Fruit fly (Drosophila melanogaster): ENCODE data around the gene PolA1.

The PolA1 gene

dm6 chr3R:21654755-21655154 lies 16.8 kb downstream of the PolA1 start:
- TF ChIP-seq CG8478 (optimal IDR thresholded peaks at IDR 0.05), result no peak
- TF ChIP-seq pan (optimal IDR thresholded peaks at IDR 0.05), result no peak
- TF ChIP-seq psq (optimal IDR thresholded peaks at IDR 0.05), result no peak
- TF ChIP-seq usp (GFP tag; optimal IDR thresholded peaks at IDR 0.05), result no peak
- TF ChIP-seq Dll (optimal IDR thresholded peaks at IDR 0.05), result no peak
- TF ChIP-seq EcR (GFP tag; optimal IDR thresholded peaks at IDR 0.05), result no peak

- TF ChIP-seq psq (optimal IDR thresholded peaks at IDR 0.05), result no peak
- no peak for TF ChIP-seq pan (optimal IDR thresholded peaks at IDR 0.05)
- TF ChIP-seq Dll (optimal IDR thresholded peaks at IDR 0.05), result no peak
- TF ChIP-seq EcR (GFP tag; optimal IDR thresholded peaks at IDR 0.05), result no peak
- TF ChIP-seq usp (GFP tag; optimal IDR thresholded peaks at IDR 0.05), result no peak
- no peak for TF ChIP-seq CG8478 (optimal IDR thresholded peaks at IDR 0.05)
Measured at dm6 chr3R:21653434-21653833, 18.1 kb downstream of the PolA1 start.

dm6 chr3R:21652891-21653394 lies 18.6 kb downstream of the PolA1 start:
- no peak for TF ChIP-seq usp (GFP tag; optimal IDR thresholded peaks at IDR 0.05)
- TF ChIP-seq Dll (optimal IDR thresholded peaks at IDR 0.05), result no peak
- TF ChIP-seq pan (optimal IDR thresholded peaks at IDR 0.05), result no peak
- TF ChIP-seq psq (optimal IDR thresholded peaks at IDR 0.05), result no peak
- TF ChIP-seq CG8478 (optimal IDR thresholded peaks at IDR 0.05), result no peak
- no peak for TF ChIP-seq EcR (GFP tag; optimal IDR thresholded peaks at IDR 0.05)

dm6 chr3R:21651048-21651887 lies 20.3 kb downstream of the PolA1 start:
- TF ChIP-seq usp (GFP tag; optimal IDR thresholded peaks at IDR 0.05), result no peak
- peak; percentile 85 for TF ChIP-seq pan (optimal IDR thresholded peaks at IDR 0.05)
- TF ChIP-seq Dll (optimal IDR thresholded peaks at IDR 0.05), result no peak
- TF ChIP-seq EcR (GFP tag; optimal IDR thresholded peaks at IDR 0.05), result no peak
- TF ChIP-seq psq (optimal IDR thresholded peaks at IDR 0.05), result no peak
- peak; percentile 14 for TF ChIP-seq CG8478 (optimal IDR thresholded peaks at IDR 0.05)

DNA sequence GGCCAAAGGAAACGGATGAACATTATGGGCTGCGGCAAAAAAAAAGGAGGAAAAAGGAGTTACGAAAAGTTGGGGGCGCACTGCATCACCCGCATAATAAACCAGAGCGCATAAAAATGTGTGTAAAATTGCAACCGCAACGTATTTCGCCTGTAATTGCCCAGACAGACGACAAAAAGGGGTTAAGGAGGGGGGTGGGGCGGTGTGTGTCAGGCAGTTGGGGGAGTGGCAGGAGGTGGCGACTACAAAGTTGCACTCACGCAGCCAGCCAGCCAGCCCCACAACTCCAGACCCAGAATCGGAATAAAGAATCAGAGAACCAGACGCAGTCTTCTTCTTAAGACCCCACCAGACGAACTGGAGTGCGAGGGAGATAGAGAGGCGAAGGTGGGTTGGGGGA lies 21.0 kb downstream of the PolA1 start:
- no peak for TF ChIP-seq Dll (optimal IDR thresholded peaks at IDR 0.05)
- TF ChIP-seq CG8478 (optimal IDR thresholded peaks at IDR 0.05), result no peak
- no peak for TF ChIP-seq psq (optimal IDR thresholded peaks at IDR 0.05)
- TF ChIP-seq pan (optimal IDR thresholded peaks at IDR 0.05), result no peak
- no peak for TF ChIP-seq usp (GFP tag; optimal IDR thresholded peaks at IDR 0.05)
- TF ChIP-seq EcR (GFP tag; optimal IDR thresholded peaks at IDR 0.05), result no peak

- TF ChIP-seq usp (GFP tag; optimal IDR thresholded peaks at IDR 0.05), result no peak
Measured at dm6 chr3R:21649823-21650499, 21.6 kb downstream of the PolA1 start.

dm6 chr3R:21649053-21649821 lies 22.3 kb downstream of the PolA1 start:
- TF ChIP-seq Dll (optimal IDR thresholded peaks at IDR 0.05), result no peak
- peak; percentile 74 for TF ChIP-seq pan (optimal IDR thresholded peaks at IDR 0.05)
- no peak for TF ChIP-seq CG8478 (optimal IDR thresholded peaks at IDR 0.05)
- no peak for TF ChIP-seq usp (GFP tag; optimal IDR thresholded peaks at IDR 0.05)

dm6 chr3R:21648460-21648859 lies 23.1 kb downstream of the PolA1 start:
- TF ChIP-seq CG8478 (optimal IDR thresholded peaks at IDR 0.05), result no peak
- no peak for TF ChIP-seq EcR (GFP tag; optimal IDR thresholded peaks at IDR 0.05)
- TF ChIP-seq pan (optimal IDR thresholded peaks at IDR 0.05), result no peak
- TF ChIP-seq Dll (optimal IDR thresholded peaks at IDR 0.05), result no peak
- TF ChIP-seq usp (GFP tag; optimal IDR thresholded peaks at IDR 0.05), result no peak
- TF ChIP-seq psq (optimal IDR thresholded peaks at IDR 0.05), result no peak

DNA sequence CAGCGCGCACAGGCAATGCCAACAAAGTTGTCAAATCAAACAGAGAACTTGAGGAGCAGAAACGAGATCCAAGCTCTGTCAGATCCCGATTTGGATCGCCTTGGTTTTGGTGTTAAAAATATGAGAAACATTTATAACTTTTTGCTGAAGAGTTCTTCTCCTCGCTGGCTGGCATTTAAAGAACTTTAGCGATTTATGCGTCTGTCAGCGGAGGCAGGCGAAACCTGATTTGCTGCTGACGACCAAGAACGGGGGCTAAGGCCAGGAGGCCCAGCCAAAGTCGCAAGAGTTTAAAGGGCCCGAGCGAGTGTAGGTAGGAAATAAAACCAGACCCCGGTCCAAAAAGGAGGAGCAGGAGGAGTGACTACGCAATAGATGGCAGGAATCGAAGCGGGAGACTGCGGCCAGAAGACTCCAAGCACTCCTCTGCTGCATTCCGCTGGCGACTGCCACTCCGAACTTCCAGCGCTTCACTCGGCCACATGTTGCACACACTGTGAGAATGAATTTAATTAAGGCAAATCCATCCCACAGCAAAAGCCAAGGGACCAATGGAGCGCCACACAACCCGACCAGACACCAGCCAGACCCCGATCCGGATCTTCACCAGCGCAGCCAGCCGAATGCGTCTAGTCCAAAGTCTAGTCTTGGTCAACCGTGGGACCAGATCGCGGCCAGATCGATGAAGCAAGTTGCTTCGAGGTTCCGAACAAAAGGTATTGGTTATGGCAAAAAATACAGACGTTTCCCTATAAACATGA lies 25.5 kb downstream of the PolA1 start:
- TF ChIP-seq CG8478 (optimal IDR thresholded peaks at IDR 0.05) (no peak), Dll (optimal IDR thresholded peaks at IDR 0.05) (no peak), pan (optimal IDR thresholded peaks at IDR 0.05) (no peak), EcR (GFP tag; optimal IDR thresholded peaks at IDR 0.05) (no peak), psq (optimal IDR thresholded peaks at IDR 0.05) (no peak), usp (GFP tag; optimal IDR thresholded peaks at IDR 0.05) (no peak)

DNA sequence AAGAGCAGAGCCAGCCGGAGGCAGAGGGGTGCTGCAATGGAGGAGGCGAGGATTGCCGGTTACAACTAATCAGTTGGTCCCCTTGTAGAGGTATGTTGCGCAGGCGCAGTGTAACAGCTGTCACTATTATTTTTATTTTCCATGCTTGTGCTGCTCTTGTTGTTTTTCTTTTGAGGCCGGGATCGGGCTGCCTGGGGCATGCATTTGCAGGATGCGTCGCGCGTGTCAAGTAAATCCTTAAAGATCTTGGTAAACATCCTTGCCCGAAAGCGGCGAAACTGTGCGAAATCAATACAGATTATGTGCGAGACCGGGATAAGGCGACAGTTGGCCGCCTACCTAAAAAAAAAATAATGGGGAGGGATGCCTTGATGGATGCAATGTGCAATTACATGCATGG lies 27.3 kb downstream of the PolA1 start:
- TF ChIP-seq pan (optimal IDR thresholded peaks at IDR 0.05) (no peak), EcR (GFP tag; optimal IDR thresholded peaks at IDR 0.05) (no peak), psq (optimal IDR thresholded peaks at IDR 0.05) (no peak), CG8478 (optimal IDR thresholded peaks at IDR 0.05) (no peak), Dll (optimal IDR thresholded peaks at IDR 0.05) (no peak), usp (GFP tag; optimal IDR thresholded peaks at IDR 0.05) (no peak)

DNA sequence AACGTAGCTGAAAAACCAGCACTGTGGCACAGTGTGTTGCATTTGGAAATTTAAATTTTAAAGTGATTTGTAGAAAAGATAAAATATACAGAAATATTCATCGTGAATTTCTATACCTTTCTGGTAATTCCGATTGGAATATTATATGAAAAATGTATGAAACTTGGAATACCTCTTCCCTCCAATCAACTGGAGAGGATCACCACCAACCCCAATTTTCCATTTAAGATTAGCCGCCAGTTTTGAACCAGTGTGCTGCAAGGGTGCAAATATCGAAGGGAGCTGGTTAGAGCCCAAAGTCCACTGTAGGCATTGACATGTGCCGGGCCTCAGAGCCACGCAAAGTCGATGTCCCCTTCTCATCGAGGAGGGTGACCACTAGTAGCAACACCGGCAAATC lies 28.4 kb downstream of the PolA1 start:
- TF ChIP-seq CG8478 (optimal IDR thresholded peaks at IDR 0.05), result no peak
- no peak for TF ChIP-seq usp (GFP tag; optimal IDR thresholded peaks at IDR 0.05)
- TF ChIP-seq EcR (GFP tag; optimal IDR thresholded peaks at IDR 0.05), result no peak

Data from whole organism.